Fruit fly (Drosophila melanogaster) S2 (cell line): Measurements from ENCODE around the gene Edg78E.

Experiments used
- CG8478 ChIP-seq: fragments of >200 bp; optimal IDR thresholded peaks from 2 replicates; lab custom pipeline; 2018
- CTCF ChIP-seq, 2 experiments: fragments of >200 bp; optimal IDR thresholded peaks; 2 replicates each; lab custom pipeline; 2018

dm6 chr3L:21276296-21277257 is 21.0 kb downstream of the Edg78E start:
- TF ChIP-seq CTCF (optimal IDR thresholded peaks at IDR 0.05; lab: Kevin White, UChicago) (no peak), CG8478 (lab: Kevin White, UChicago) (no peak)
